Fruit fly (Drosophila melanogaster): Measurements from ENCODE around the gene CG5167.

CG5167 gene

dm6 chr3R:12456370-12456940 is 50.1 kb downstream of the CG5167 start, which contains the start of gene trus (continued):
- TF ChIP-seq schlank (tag; optimal IDR thresholded peaks at IDR 0.05) (no peak), YL-1 (GFP tag; optimal IDR thresholded peaks at IDR 0.05) (peak; percentile 55), jumu (GFP tag; optimal IDR thresholded peaks at IDR 0.05) (no peak), CG12769 (tag; optimal IDR thresholded peaks at IDR 0.05) (no peak), hkb (optimal IDR thresholded peaks at IDR 0.05) (no peak), hkb (GFP tag; IDR thresholded peaks at IDR 0.05) (no peak), CG11247 (GFP tag; IDR thresholded peaks at IDR 0.05) (no peak), HLH54F (GFP tag; optimal IDR thresholded peaks at IDR 0.05) (no peak), gsb-n (tag; optimal IDR thresholded peaks at IDR 0.05) (no peak), rib (GFP tag; IDR thresholded peaks at IDR 0.05) (0 out of 2 replicates have a peak, but pooled peaks have one; percentile 8), hth (optimal IDR thresholded peaks at IDR 0.05) (no peak), nerfin-2 (GFP tag; IDR thresholded peaks at IDR 0.05; ENCODE audit: partially characterized antibody) (peak; percentile 69), CG3726 (GFP tag; IDR thresholded peaks at IDR 0.05) (no peak), slp2 (GFP tag; optimal IDR thresholded peaks at IDR 0.05) (no peak), TFAM (GFP tag; optimal IDR thresholded peaks at IDR 0.05) (no peak), trem (tag; optimal IDR thresholded peaks at IDR 0.05) (peak; percentile 39), knrl (GFP tag; IDR thresholded peaks at IDR 0.05; ENCODE audit: partially characterized antibody) (peak; percentile 77; the same call in 2 of the 3 replicates), CG4730 (GFP tag; IDR thresholded peaks at IDR 0.05) (no peak), GATAe (GFP tag; conservative IDR thresholded peaks at IDR 0.05) (no peak), CG17912 (GFP tag; optimal IDR thresholded peaks at IDR 0.05) (no peak), zfh2 (GFP tag; optimal IDR thresholded peaks at IDR 0.05) (no peak), dan (GFP tag; IDR thresholded peaks at IDR 0.05) (no peak), HmgZ (tag; optimal IDR thresholded peaks at IDR 0.05) (peak; percentile 14), CG3847 (GFP tag; IDR thresholded peaks at IDR 0.05) (no peak), cas (GFP tag; IDR thresholded peaks at IDR 0.05) (no peak), CG3995 (GFP tag; optimal IDR thresholded peaks at IDR 0.05) (no peak), CG30403 (GFP tag; optimal IDR thresholded peaks at IDR 0.05) (no peak), p53 (GFP tag; optimal IDR thresholded peaks at IDR 0.05) (no peak), Dfd (GFP tag; optimal IDR thresholded peaks at IDR 0.05) (no peak), twi (tag; optimal IDR thresholded peaks at IDR 0.05) (no peak), Atf6 (GFP tag; IDR thresholded peaks at IDR 0.05) (no peak), dysf (GFP tag; IDR thresholded peaks at IDR 0.05) (no peak), mam (GFP tag; optimal IDR thresholded peaks at IDR 0.05) (no peak), CG17385 (GFP tag; optimal IDR thresholded peaks at IDR 0.05) (no peak), her (GFP tag; optimal IDR thresholded peaks at IDR 0.05) (no peak), crp (GFP tag; optimal IDR thresholded peaks at IDR 0.05) (peak in 1 of 2 experiments; percentile 42), danr (GFP tag; IDR thresholded peaks at IDR 0.05) (no peak), Blimp-1 (GFP tag; optimal IDR thresholded peaks at IDR 0.05) (no peak), CG13894 (tag; optimal IDR thresholded peaks at IDR 0.05) (no peak), CG13424 (tag; optimal IDR thresholded peaks at IDR 0.05) (no peak), chinmo (GFP tag; IDR thresholded peaks at IDR 0.05; ENCODE audit: partially characterized antibody) (peak; percentile 87), BEAF-32 (GFP tag; optimal IDR thresholded peaks at IDR 0.05) (peak; percentile 83), wek (GFP tag; optimal IDR thresholded peaks at IDR 0.05) (no peak), CG7786 (GFP tag; optimal IDR thresholded peaks at IDR 0.05) (no peak), pum (GFP tag; optimal IDR thresholded peaks at IDR 0.05) (no peak), gcm (GFP tag; optimal IDR thresholded peaks at IDR 0.05) (no peak), ranshi (GFP tag; IDR thresholded peaks at IDR 0.05) (no peak), CG8281 (tag; optimal IDR thresholded peaks at IDR 0.05) (no peak), Ets97D (GFP tag; optimal IDR thresholded peaks at IDR 0.05) (peak; percentile 4), CG11456 (GFP tag; IDR thresholded peaks at IDR 0.05) (no peak), CG43689 (GFP tag; IDR thresholded peaks at IDR 0.05) (no peak), pfk (GFP tag; optimal IDR thresholded peaks at IDR 0.05) (no peak)

Measured in whole organism, embryonic.